In genomic region chr3R:19181214-19181613, dm6 we compare ENCODE assay signal across 3 fruit fly cellular contexts.
TF ChIP-seq lines count a peak whose summit lies in the region.

No protein-coding gene starts in this region.

TF ChIP-seq in whole organism, embryonic, 481 proteins besides CTCF, POLR2A, EP300 and RAD21 (continued from another document and continues in another):
- TF ChIP-seq CG11504 (tag; optimal IDR thresholded peaks at IDR 0.05; lab: Kevin White, UChicago) (peak; percentile 53), CG30403 (GFP tag; optimal IDR thresholded peaks at IDR 0.05; lab: Kevin White, UChicago) (peak; percentile 10), CG14050 (GFP tag; IDR thresholded peaks at IDR 0.05; lab: Robert Waterston, UW) (no peak), Drgx (GFP tag; IDR thresholded peaks at IDR 0.05; lab: Robert Waterston, UW) (peak; percentile 67; the same call in 1 of the 2 replicates), CG7357 (GFP tag; IDR thresholded peaks at IDR 0.05; lab: Robert Waterston, UW) (no peak), CG31441 (GFP tag; IDR thresholded peaks at IDR 0.05; lab: Robert Waterston, UW) (0 out of 2 replicates have a peak, but pooled peaks have one; percentile 23), CG43689 (GFP tag; IDR thresholded peaks at IDR 0.05; lab: Robert Waterston, UW) (no peak), Gsc (GFP tag; IDR thresholded peaks at IDR 0.05; lab: Robert Waterston, UW) (no peak), abd-A (tag; optimal IDR thresholded peaks at IDR 0.05; lab: Kevin White, UChicago) (no peak), PHDP (tag; optimal IDR thresholded peaks at IDR 0.05; lab: Kevin White, UChicago) (peak; percentile 6), unc-4 (GFP tag; IDR thresholded peaks at IDR 0.05; lab: Robert Waterston, UW; ENCODE audit: partially characterized antibody) (no peak), CG12659 (GFP tag; optimal IDR thresholded peaks at IDR 0.05; lab: Kevin White, UChicago) (peak; percentile 36), CG5953 (GFP tag; IDR thresholded peaks at IDR 0.05; lab: Robert Waterston, UW) (no peak), Antp (GFP tag; optimal IDR thresholded peaks at IDR 0.05; lab: Kevin White, UChicago) (no peak), pb (GFP tag; optimal IDR thresholded peaks at IDR 0.05; lab: Kevin White, UChicago) (no peak), phol (tag; optimal IDR thresholded peaks at IDR 0.05; lab: Kevin White, UChicago) (peak; percentile 27), CG17361 (GFP tag; IDR thresholded peaks at IDR 0.05; lab: Robert Waterston, UW) (peak; percentile 35; the same call in 1 of the 3 replicates), Opbp (GFP tag; IDR thresholded peaks at IDR 0.05; lab: Robert Waterston, UW; ENCODE audit: partially characterized antibody) (no peak), CG12391 (tag; optimal IDR thresholded peaks at IDR 0.05; lab: Kevin White, UChicago) (peak; percentile 28), CG11695 (GFP tag; IDR thresholded peaks at IDR 0.05; lab: Robert Waterston, UW) (no peak), dmrt99B (tag; optimal IDR thresholded peaks at IDR 0.05; lab: Kevin White, UChicago) (peak; percentile 64), gem (tag; optimal IDR thresholded peaks at IDR 0.05; lab: Kevin White, UChicago) (peak; percentile 43), Med (GFP tag; lab: Kevin White, UChicago) (peak; percentile 63), ttk (GFP tag; IDR thresholded peaks at IDR 0.05; lab: Robert Waterston, UW) (0 out of 2 replicates have a peak, but pooled peaks have one; percentile 6), bcd (GFP tag; optimal IDR thresholded peaks at IDR 0.05; lab: Kevin White, UChicago) (peak; percentile 17), CG15269 (tag; optimal IDR thresholded peaks at IDR 0.05; lab: Kevin White, UChicago) (peak; percentile 56), Fer3 (tag; optimal IDR thresholded peaks at IDR 0.05; lab: Kevin White, UChicago) (peak; percentile 7), rib (GFP tag; IDR thresholded peaks at IDR 0.05; lab: Robert Waterston, UW) (no peak), tin (GFP tag; optimal IDR thresholded peaks at IDR 0.05; lab: Kevin White, UChicago) (peak; percentile 5), Bdp1 (GFP tag; optimal IDR thresholded peaks at IDR 0.05; lab: Kevin White, UChicago) (no peak), sqz (GFP tag; optimal IDR thresholded peaks at IDR 0.05; lab: Kevin White, UChicago) (no peak), CG9817 (tag; optimal IDR thresholded peaks at IDR 0.05; lab: Kevin White, UChicago) (peak; percentile 16), CG8290 (GFP tag; optimal IDR thresholded peaks at IDR 0.05; lab: Kevin White, UChicago) (no peak), CG8290 (tag; optimal IDR thresholded peaks at IDR 0.05; lab: Kevin White, UChicago) (peak in 1 of 2 experiments; percentile 16), NfI (GFP tag; optimal IDR thresholded peaks at IDR 0.05; lab: Kevin White, UChicago) (peak; percentile 15), Xbp1 (GFP tag; optimal IDR thresholded peaks at IDR 0.05; lab: Kevin White, UChicago) (peak; percentile 10), Fer1 (GFP tag; optimal IDR thresholded peaks at IDR 0.05; lab: Kevin White, UChicago) (peak; percentile 17), CG13424 (tag; optimal IDR thresholded peaks at IDR 0.05; lab: Kevin White, UChicago) (peak; percentile 28), CG10274 (GFP tag; optimal IDR thresholded peaks at IDR 0.05; lab: Kevin White, UChicago) (no peak), nom (GFP tag; optimal IDR thresholded peaks at IDR 0.05; lab: Kevin White, UChicago) (peak; percentile 42), CG3281 (GFP tag; optimal IDR thresholded peaks at IDR 0.05; lab: Kevin White, UChicago) (peak; percentile 20), Ssrp (tag; optimal IDR thresholded peaks at IDR 0.05; lab: Kevin White, UChicago) (peak; percentile 30), eve (GFP tag; optimal IDR thresholded peaks at IDR 0.05; lab: Kevin White, UChicago) (peak in 1 of 2 experiments; percentile 49), disco-r (GFP tag; optimal IDR thresholded peaks at IDR 0.05; lab: Kevin White, UChicago) (no peak)

TF ChIP-seq in whole organism, prepupa, 60 proteins besides CTCF, POLR2A, EP300 and RAD21 (continued from another document):
- TF ChIP-seq Ets21C (GFP tag; optimal IDR thresholded peaks at IDR 0.05; lab: Kevin White, UChicago) = peak; percentile 31
- peak; percentile 74 for TF ChIP-seq Met (GFP tag; optimal IDR thresholded peaks at IDR 0.05; lab: Kevin White, UChicago)
- TF ChIP-seq CG6163 (GFP tag; IDR thresholded peaks at IDR 0.05; lab: Robert Waterston, UW) = peak; percentile 57
- TF ChIP-seq CG1621 (tag; optimal IDR thresholded peaks at IDR 0.05; lab: Kevin White, UChicago) = peak; percentile 24
- TF ChIP-seq Lpt (GFP tag; optimal IDR thresholded peaks at IDR 0.05; lab: Kevin White, UChicago) = peak; percentile 82
- TF ChIP-seq pdm3 (GFP tag; optimal IDR thresholded peaks at IDR 0.05; lab: Kevin White, UChicago) = peak; percentile 79
- TF ChIP-seq CG10631 (GFP tag; optimal IDR thresholded peaks at IDR 0.05; lab: Kevin White, UChicago) = peak; percentile 67
- peak; percentile 76 for TF ChIP-seq net (GFP tag; optimal IDR thresholded peaks at IDR 0.05; lab: Kevin White, UChicago)
- TF ChIP-seq OdsH (GFP tag; optimal IDR thresholded peaks at IDR 0.05; lab: Kevin White, UChicago) = peak; percentile 83
- TF ChIP-seq dac (GFP tag; optimal IDR thresholded peaks at IDR 0.05; lab: Kevin White, UChicago) = peak; percentile 43
- TF ChIP-seq CG10669 (GFP tag; optimal IDR thresholded peaks at IDR 0.05; lab: Kevin White, UChicago) = peak; percentile 77
- peak; percentile 47 for TF ChIP-seq CG11294 (GFP tag; IDR thresholded peaks at IDR 0.05; lab: Robert Waterston, UW)
- peak; percentile 77 for TF ChIP-seq CG8632 (GFP tag; optimal IDR thresholded peaks at IDR 0.05; lab: Kevin White, UChicago)
- no peak for TF ChIP-seq Hr38 (GFP tag; optimal IDR thresholded peaks at IDR 0.05; lab: Kevin White, UChicago)
- peak; percentile 49 for TF ChIP-seq Sox15 (GFP tag; optimal IDR thresholded peaks at IDR 0.05; lab: Kevin White, UChicago)
- peak; percentile 93 for TF ChIP-seq Eip78C (GFP tag; lab: Kevin White, UChicago)
- peak; percentile 66 for TF ChIP-seq fd59A (GFP tag; optimal IDR thresholded peaks at IDR 0.05; lab: Kevin White, UChicago)
- peak; percentile 74 for TF ChIP-seq CG3032 (tag; optimal IDR thresholded peaks at IDR 0.05; lab: Kevin White, UChicago)
- peak; percentile 83 for TF ChIP-seq CG8119 (GFP tag; IDR thresholded peaks at IDR 0.05; lab: Robert Waterston, UW)
- TF ChIP-seq CG34406 (GFP tag; optimal IDR thresholded peaks at IDR 0.05; lab: Kevin White, UChicago) = peak; percentile 73
- TF ChIP-seq lz (GFP tag; optimal IDR thresholded peaks at IDR 0.05; lab: Kevin White, UChicago) = peak; percentile 59
- TF ChIP-seq Sox102F (GFP tag; optimal IDR thresholded peaks at IDR 0.05; lab: Kevin White, UChicago) = peak; percentile 57
- no peak for TF ChIP-seq CG6854 (GFP tag; optimal IDR thresholded peaks at IDR 0.05; lab: Kevin White, UChicago)
- peak in 1 of 2 experiments; percentile 80 for TF ChIP-seq salr (GFP tag; optimal IDR thresholded peaks at IDR 0.05; lab: Kevin White, UChicago)
- peak; percentile 56 for TF ChIP-seq CG8319 (GFP tag; optimal IDR thresholded peaks at IDR 0.05; lab: Kevin White, UChicago)
- peak; percentile 61 for TF ChIP-seq Ets96B (tag; optimal IDR thresholded peaks at IDR 0.05; lab: Kevin White, UChicago)
- TF ChIP-seq topi (GFP tag; optimal IDR thresholded peaks at IDR 0.05; lab: Kevin White, UChicago) = peak; percentile 70
- peak; percentile 89 for TF ChIP-seq Hr4 (GFP tag; optimal IDR thresholded peaks at IDR 0.05; lab: Kevin White, UChicago)
- peak; percentile 40 to 74 for TF ChIP-seq ss (GFP tag; optimal IDR thresholded peaks at IDR 0.05; lab: Kevin White, UChicago)
- TF ChIP-seq Gug (GFP tag; IDR thresholded peaks at IDR 0.05; lab: Robert Waterston, UW) = peak; percentile 60
- peak; percentile 70 for TF ChIP-seq acj6 (GFP tag; optimal IDR thresholded peaks at IDR 0.05; lab: Kevin White, UChicago)
- peak; percentile 61 for TF ChIP-seq CG31627 (GFP tag; optimal IDR thresholded peaks at IDR 0.05; lab: Kevin White, UChicago)
- peak; percentile 50 for TF ChIP-seq CG11902 (GFP tag; optimal IDR thresholded peaks at IDR 0.05; lab: Kevin White, UChicago)
- no peak for TF ChIP-seq fkh (GFP tag; optimal IDR thresholded peaks at IDR 0.05; lab: Kevin White, UChicago)
- TF ChIP-seq Eip75B (GFP tag; optimal IDR thresholded peaks at IDR 0.05; lab: Kevin White, UChicago) = peak; percentile 51
- peak; percentile 29 for TF ChIP-seq vri (GFP tag; optimal IDR thresholded peaks at IDR 0.05; lab: Kevin White, UChicago)
- TF ChIP-seq CG3919 (GFP tag; optimal IDR thresholded peaks at IDR 0.05; lab: Kevin White, UChicago) = peak; percentile 80
- TF ChIP-seq dsx (GFP tag; optimal IDR thresholded peaks at IDR 0.05; lab: Kevin White, UChicago; ENCODE audit: poor library complexity, severe bottlenecking) = peak; percentile 39

TF ChIP-seq in whole organism, wandering third instar larva, 38 proteins besides CTCF, POLR2A, EP300 and RAD21 (continued from another document):
- no peak for TF ChIP-seq Myc (optimal IDR thresholded peaks at IDR 0.05; lab: Kevin White, UChicago)
- no peak for TF ChIP-seq dl (GFP tag; optimal IDR thresholded peaks at IDR 0.05; lab: Kevin White, UChicago; ENCODE audit: insufficient read depth in 1 of 2, partially characterized antibody in 2 of 2)
- TF ChIP-seq CrebA (GFP tag; optimal IDR thresholded peaks at IDR 0.05; lab: Kevin White, UChicago; ENCODE audit: borderline replicate concordance) = no peak
- TF ChIP-seq h (GFP tag; optimal IDR thresholded peaks at IDR 0.05; lab: Kevin White, UChicago) = peak; percentile 84
TF ChIP-seq in whole organism, wandering third instar larva: peak in this region for 15.
